Fruit fly (Drosophila melanogaster) S2 (cell line): ENCODE data around the gene CG17646.

Experiments
- CG8478 ChIP-seq: fragments of >200 bp; optimal IDR thresholded peaks from 2 replicates; lab custom pipeline; 2018
- CTCF ChIP-seq, 2 experiments: fragments of >200 bp; optimal IDR thresholded peaks; 2 replicates each; lab custom pipeline; 2018

dm6 chr2L:1727826-1728619 lies 4.3 kb upstream of the CG17646 start:
- TF ChIP-seq CTCF (optimal IDR thresholded peaks at IDR 0.05; lab: Kevin White, UChicago) (no peak), CG8478 (no peak)
